Worm (Caenorhabditis elegans): Measurements from ENCODE around the gene nhr-36.

The nhr-36 gene

ce11 chrV:9261492-9261891 is at the start of gene nhr-36:
nhr-36 (minus strand) TSS chrV:9261592.
- no peak for TF ChIP-seq unc-62 (GFP tag; optimal IDR thresholded peaks at IDR 0.05)

ce11 chrV:9305116-9305515 is 43.7 kb upstream of the nhr-36 start, which contains the start of gene F44A2.3:
F44A2.3 (plus strand) TSS chrV:9305416.
- TF ChIP-seq unc-62 (GFP tag; optimal IDR thresholded peaks at IDR 0.05), result no peak

- TF ChIP-seq unc-62 (GFP tag; optimal IDR thresholded peaks at IDR 0.05), result no peak
These were observed 41.6 kb upstream of the nhr-36 start, which contains the start of gene nhr-39 for ce11 chrV:9303026-9303425. nhr-39 (plus strand) TSS chrV:9303326.

ce11 chrV:9297332-9297731 is 35.9 kb upstream of the nhr-36 start, which contains the start of gene F44A2.5:
F44A2.5 (plus strand) TSS chrV:9297632.
- no peak for TF ChIP-seq unc-62 (GFP tag; optimal IDR thresholded peaks at IDR 0.05)

ce11 chrV:9295581-9295980 is 34.2 kb upstream of the nhr-36 start:
- no peak for TF ChIP-seq unc-62 (GFP tag; optimal IDR thresholded peaks at IDR 0.05)

- no peak for TF ChIP-seq unc-62 (GFP tag; optimal IDR thresholded peaks at IDR 0.05)
These were observed 32.0 kb upstream of the nhr-36 start for ce11 chrV:9293359-9293758.

ce11 chrV:9291919-9292318 is 30.5 kb upstream of the nhr-36 start, which contains the start of gene ZK682.7:
ZK682.7 (minus strand) TSS chrV:9292165.
- TF ChIP-seq unc-62 (GFP tag; optimal IDR thresholded peaks at IDR 0.05), result no peak

ce11 chrV:9287460-9287859 is 26.1 kb upstream of the nhr-36 start, which contains the start of gene lron-2:
lron-2 (minus strand) TSS chrV:9287560.
- TF ChIP-seq unc-62 (GFP tag; optimal IDR thresholded peaks at IDR 0.05), result no peak

ce11 chrV:9283452-9283851 is 22.1 kb upstream of the nhr-36 start:
- no peak for TF ChIP-seq unc-62 (GFP tag; optimal IDR thresholded peaks at IDR 0.05)

- no peak for TF ChIP-seq unc-62 (GFP tag; optimal IDR thresholded peaks at IDR 0.05)
These were observed 20.7 kb upstream of the nhr-36 start, which contains the start of gene hlh-10 for ce11 chrV:9282110-9282509. hlh-10 (minus strand) TSS chrV:9282210.

- no peak for TF ChIP-seq unc-62 (GFP tag; optimal IDR thresholded peaks at IDR 0.05)
These were observed 13.0 kb upstream of the nhr-36 start for ce11 chrV:9274127-9275042.

ce11 chrV:9273587-9273986 is 12.2 kb upstream of the nhr-36 start:
- TF ChIP-seq unc-62 (GFP tag; optimal IDR thresholded peaks at IDR 0.05), result no peak

- no peak for TF ChIP-seq unc-62 (GFP tag; optimal IDR thresholded peaks at IDR 0.05)
These were observed 11.2 kb upstream of the nhr-36 start for ce11 chrV:9272624-9273023.

- no peak for TF ChIP-seq unc-62 (GFP tag; optimal IDR thresholded peaks at IDR 0.05)
These were observed 10.4 kb upstream of the nhr-36 start for ce11 chrV:9271835-9272234.

- no peak for TF ChIP-seq unc-62 (GFP tag; optimal IDR thresholded peaks at IDR 0.05)
These were observed 9.1 kb upstream of the nhr-36 start for ce11 chrV:9270442-9270841.

- no peak for TF ChIP-seq unc-62 (GFP tag; optimal IDR thresholded peaks at IDR 0.05)
These were observed 6.8 kb upstream of the nhr-36 start for ce11 chrV:9268202-9268601.

ce11 chrV:9266399-9266798 is 5.0 kb upstream of the nhr-36 start, which contains the start of gene slc-17.7:
slc-17.7 (minus strand) TSS chrV:9266499.
- TF ChIP-seq unc-62 (GFP tag; optimal IDR thresholded peaks at IDR 0.05), result no peak
